Worm (Caenorhabditis elegans) whole organism, early embryonic: Measurements from ENCODE around the gene arrd-2.

Source experiments
- B0310.2 ChIP-seq: sonication (generic microtip); optimal IDR thresholded peaks from 2 replicates; lab custom pipeline; 2016; ENCODE audit warnings: mild to moderate bottlenecking, missing genetic modification characterization, missing compliant biosample characterization
- F13C5.2 ChIP-seq: sonication (generic microtip); optimal IDR thresholded peaks from 2 replicates; lab custom pipeline; 2017; ENCODE audit warnings: mild to moderate bottlenecking, missing genetic modification characterization, inconsistent platforms, missing compliant biosample characterization
- aly-1 ChIP-seq: sonication (generic microtip); optimal IDR thresholded peaks from 2 replicates; lab custom pipeline; 2016; ENCODE audit warnings: missing genetic modification characterization, missing compliant biosample characterization
- ama-1 ChIP-seq: fragments of 150-350 bp; optimal IDR thresholded peaks from 2 replicates; lab custom pipeline; 2014
- ceh-13 ChIP-seq: fragments of 200-800 bp; sonication (Bioruptor generic); optimal IDR thresholded peaks from 2 replicates; lab custom pipeline; 2018; ENCODE audit warnings: mild to moderate bottlenecking, missing genetic modification characterization, missing compliant biosample characterization
- ceh-36 ChIP-seq: sonication (generic microtip); optimal IDR thresholded peaks from 2 replicates; lab custom pipeline; 2016; ENCODE audit warnings: missing genetic modification characterization, inconsistent platforms, missing compliant biosample characterization
- ets-7 ChIP-seq: sonication (generic microtip); optimal IDR thresholded peaks from 2 replicates; lab custom pipeline; 2016; ENCODE audit warnings: missing genotype, missing genetic modification characterization, missing compliant biosample characterization
- flt-1 ChIP-seq: fragments of 200-800 bp; sonication (Bioruptor generic); IDR thresholded peaks from 2 replicates; pipeline ENCODE4 v1.3.6; 2022; ENCODE audit warnings: missing genetic modification characterization, missing compliant biosample characterization
- hmbx-1 ChIP-seq: sonication (generic microtip); optimal IDR thresholded peaks from 2 replicates; lab custom pipeline; 2016; ENCODE audit warnings: mild to moderate bottlenecking, missing genetic modification characterization, missing compliant biosample characterization
- hmg-4 ChIP-seq: fragments of 200-800 bp; sonication (Bioruptor generic); optimal IDR thresholded peaks from 2 replicates; lab custom pipeline; 2018; ENCODE audit warnings: mild to moderate bottlenecking, missing genetic modification characterization, missing compliant biosample characterization
- hnd-1 ChIP-seq: sonication (generic microtip); optimal IDR thresholded peaks from 2 replicates; lab custom pipeline; 2016; ENCODE audit warnings: missing genetic modification characterization, missing compliant biosample characterization
- pes-1 ChIP-seq: fragments of 200-800 bp; sonication (Bioruptor generic); IDR thresholded peaks from 2 replicates; pipeline ENCODE4 v1.3.6; 2022; ENCODE audit warnings: missing genetic modification reagents, missing genetic modification characterization, missing compliant biosample characterization
- scrt-1 ChIP-seq: fragments of 200-800 bp; sonication (Bioruptor generic); IDR thresholded peaks from 2 replicates; pipeline ENCODE4 v1.3.6; 2022; ENCODE audit warnings: missing genetic modification characterization, missing compliant biosample characterization
- sea-1 ChIP-seq: fragments of 200-800 bp; sonication (Bioruptor generic); conservative IDR thresholded peaks from 2 replicates; pipeline ENCODE4 v1.3.6; 2022; ENCODE audit warnings: missing genetic modification characterization, missing compliant biosample characterization
- tbx-11 ChIP-seq: fragments of 200-800 bp; sonication (Bioruptor generic); IDR thresholded peaks from 2 replicates; pipeline ENCODE4 v1.3.6; 2022; ENCODE audit warnings: missing genetic modification characterization, missing compliant biosample characterization
- tbx-37 ChIP-seq: fragments of 200-800 bp; sonication (Bioruptor generic); conservative IDR thresholded peaks from 2 replicates; pipeline ENCODE4 v1.3.6; 2022; ENCODE audit warnings: missing genetic modification reagents, missing genetic modification characterization, missing compliant biosample characterization
- tra-4 ChIP-seq: sonication (generic microtip); optimal IDR thresholded peaks from 2 replicates; lab custom pipeline; 2017; ENCODE audit warnings: missing genetic modification characterization, missing compliant biosample characterization

The arrd-2 gene

DNA sequence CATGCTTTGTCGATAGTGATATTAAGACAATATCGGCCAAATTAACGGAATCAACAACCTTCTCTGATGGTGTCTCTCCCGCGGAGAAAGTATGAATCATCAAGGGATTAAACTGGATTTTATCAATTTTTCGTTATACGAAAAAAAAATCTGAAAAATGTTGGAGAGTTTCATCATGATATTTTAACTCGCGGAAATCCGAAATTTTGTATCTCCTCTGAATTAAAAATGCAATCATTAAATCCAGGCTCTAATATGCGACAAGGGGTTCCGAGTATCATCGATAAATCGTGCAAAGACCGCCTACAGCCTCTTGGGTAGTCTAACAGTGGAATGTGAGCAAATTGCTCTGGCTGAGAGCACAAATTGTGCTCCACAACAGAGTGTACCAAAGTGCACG is 30.4 kb upstream of the arrd-2 start, which contains the start of gene C06C3.10:
C06C3.10 (minus strand) TSS at position 101 of the 400 bp plus-strand sequence.
- TF ChIP-seq tbx-11 (GFP tag; lab: Robert Waterston, UW), result no peak
- no peak for TF ChIP-seq F13C5.2 (tag; lab: Kevin White, UChicago)
- TF ChIP-seq aly-1 (tag; lab: Kevin White, UChicago), result no peak
- TF ChIP-seq B0310.2 (tag; lab: Kevin White, UChicago), result no peak
- TF ChIP-seq sea-1, result no peak
- TF ChIP-seq ceh-36 (tag; lab: Kevin White, UChicago), result no peak
- TF ChIP-seq hmbx-1 (tag; lab: Kevin White, UChicago), result no peak
- TF ChIP-seq ets-7 (tag; lab: Kevin White, UChicago), result no peak

ce11 chrII:9378174-9378573 is 29.4 kb upstream of the arrd-2 start:
- TF ChIP-seq tra-4 (no peak), ama-1 (lab: Kevin White, UChicago) (no peak), flt-1 (no peak), hnd-1 (tag; lab: Kevin White, UChicago) (no peak)

- no peak for TF ChIP-seq pes-1 (GFP tag; lab: Robert Waterston, UW)
- no peak for TF ChIP-seq B0310.2 (tag; lab: Kevin White, UChicago)
- no peak for TF ChIP-seq F13C5.2 (tag; lab: Kevin White, UChicago)
- TF ChIP-seq aly-1 (tag; lab: Kevin White, UChicago), result no peak
- no peak for TF ChIP-seq hnd-1 (tag; lab: Kevin White, UChicago)
- TF ChIP-seq tbx-11 (GFP tag; lab: Robert Waterston, UW), result no peak
- TF ChIP-seq sea-1, result no peak
Observed at ce11 chrII:9379796-9380195, 27.8 kb upstream of the arrd-2 start, which contains the start of gene srh-48. TSS of gene srh-48 (plus strand) at chrII:9380096.

DNA sequence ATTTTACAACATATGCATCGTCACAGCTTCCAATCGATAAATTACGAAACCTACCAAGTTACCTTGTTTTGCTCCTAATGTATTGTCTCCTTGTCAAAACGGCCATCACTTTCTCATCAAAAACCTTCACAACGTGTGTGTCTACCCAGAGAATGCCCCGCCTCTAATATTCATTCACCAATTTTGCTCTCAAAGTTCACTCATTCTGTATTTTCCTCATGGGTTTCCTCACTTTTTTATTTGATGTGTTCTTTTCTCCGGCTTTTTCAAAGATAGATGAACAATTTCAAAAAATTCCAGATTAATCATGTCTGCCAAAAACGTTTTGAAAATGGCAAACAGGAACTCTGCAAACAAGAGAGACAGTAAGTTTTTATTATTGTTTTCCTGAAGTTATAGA is 22.3 kb upstream of the arrd-2 start, which contains the start of gene C06C3.7:
C06C3.7 (plus strand) TSS at position 301 of the 400 bp plus-strand sequence.
- TF ChIP-seq hmg-4 (GFP tag; lab: Kevin White, UChicago), result no peak
- no peak for TF ChIP-seq flt-1
- TF ChIP-seq pes-1 (GFP tag; lab: Robert Waterston, UW), result no peak
- TF ChIP-seq ama-1 (lab: Kevin White, UChicago), result no peak

DNA sequence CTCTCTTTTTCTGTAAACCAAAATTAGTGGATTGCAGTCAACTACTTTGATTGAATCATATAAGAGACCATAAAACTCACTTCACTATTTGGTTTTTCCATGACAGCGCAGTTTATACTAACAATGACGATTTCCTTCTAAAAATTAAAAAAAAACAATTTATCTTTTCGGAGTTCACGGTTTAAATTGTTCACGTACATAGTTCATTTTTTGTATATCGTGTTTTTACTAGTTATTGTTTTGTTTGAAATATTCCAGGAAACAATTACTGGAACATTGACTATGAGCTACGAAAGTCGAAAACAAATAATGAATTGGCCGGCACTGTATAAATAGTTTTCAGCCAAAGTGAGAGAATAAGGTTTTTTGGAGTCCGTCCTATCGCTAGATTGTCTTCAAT is 14.8 kb upstream of the arrd-2 start, which contains the start of gene lido-17:
lido-17 (minus strand) TSS at position 101 of the 400 bp plus-strand sequence.
- TF ChIP-seq pes-1 (GFP tag; lab: Robert Waterston, UW), result no peak
- no peak for TF ChIP-seq sea-1
- TF ChIP-seq ets-7 (tag; lab: Kevin White, UChicago), result no peak
- no peak for TF ChIP-seq F13C5.2 (tag; lab: Kevin White, UChicago)
- TF ChIP-seq hmg-4 (GFP tag; lab: Kevin White, UChicago), result no peak
- no peak for TF ChIP-seq scrt-1 (GFP tag; lab: Robert Waterston, UW)
- no peak for TF ChIP-seq hnd-1 (tag; lab: Kevin White, UChicago)
- TF ChIP-seq ceh-36 (tag; lab: Kevin White, UChicago), result no peak
- TF ChIP-seq aly-1 (tag; lab: Kevin White, UChicago), result no peak

DNA sequence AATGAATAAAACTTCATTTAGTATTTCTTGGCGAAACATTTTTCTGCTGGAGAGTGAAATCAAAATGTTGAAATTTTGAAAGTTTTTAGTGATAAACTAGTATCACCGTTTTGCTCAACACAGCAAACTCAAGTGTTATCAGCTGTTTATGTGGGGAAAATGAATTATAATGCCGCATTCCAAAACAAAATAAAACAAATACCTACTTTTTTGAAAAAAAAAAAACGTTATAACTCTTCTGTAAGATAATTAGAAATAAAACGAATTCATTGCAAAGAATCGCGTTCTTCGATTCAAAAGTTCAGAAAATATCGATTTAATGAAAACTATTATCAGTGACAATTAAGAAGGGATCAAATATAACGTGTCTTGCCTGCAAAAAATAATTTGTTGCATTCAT is 10.1 kb upstream of the arrd-2 start, which contains the start of gene Y51B9A.9:
Y51B9A.9 (minus strand) TSS at position 101 of the 400 bp plus-strand sequence.
- TF ChIP-seq pes-1 (GFP tag; lab: Robert Waterston, UW), result no peak
- no peak for TF ChIP-seq ets-7 (tag; lab: Kevin White, UChicago)
- no peak for TF ChIP-seq flt-1

- TF ChIP-seq flt-1 (no peak), ceh-13 (GFP tag; lab: Kevin White, UChicago) (no peak), aly-1 (tag; lab: Kevin White, UChicago) (no peak)
Observed at ce11 chrII:9398370-9398901, 9.1 kb upstream of the arrd-2 start, which contains the start of the genes Y51B9A.14 and Y51B9A.8. TSS of gene Y51B9A.14 (minus strand) at chrII:9398470. TSS of gene Y51B9A.8 (plus strand) at chrII:9398851.

ce11 chrII:9399746-9400145 is 7.8 kb upstream of the arrd-2 start, which contains the start of gene Y51B9A.7:
TSS of gene Y51B9A.7 (plus strand) at chrII:9400046.
- TF ChIP-seq tra-4, result no peak
- TF ChIP-seq hmbx-1 (tag; lab: Kevin White, UChicago), result no peak
- TF ChIP-seq B0310.2 (tag; lab: Kevin White, UChicago), result no peak
- no peak for TF ChIP-seq ets-7 (tag; lab: Kevin White, UChicago)
- no peak for TF ChIP-seq scrt-1 (GFP tag; lab: Robert Waterston, UW)
- TF ChIP-seq tbx-11 (GFP tag; lab: Robert Waterston, UW), result no peak
- no peak for TF ChIP-seq ceh-36 (tag; lab: Kevin White, UChicago)
- no peak for TF ChIP-seq aly-1 (tag; lab: Kevin White, UChicago)
- TF ChIP-seq pes-1 (GFP tag; lab: Robert Waterston, UW), result no peak
- no peak for TF ChIP-seq sea-1
- TF ChIP-seq tbx-37 (GFP tag; lab: Robert Waterston, UW), result no peak
- TF ChIP-seq ceh-13 (GFP tag; lab: Kevin White, UChicago), result no peak
- TF ChIP-seq ama-1 (lab: Kevin White, UChicago), result no peak
- TF ChIP-seq F13C5.2 (tag; lab: Kevin White, UChicago), result no peak
- TF ChIP-seq hnd-1 (tag; lab: Kevin White, UChicago), result no peak
- TF ChIP-seq hmg-4 (GFP tag; lab: Kevin White, UChicago), result no peak
